Worm (Caenorhabditis elegans): Measurements from ENCODE around the gene nex-3.
A peak's percentile ranks its signal among the peaks of the same experiment; 100 is the strongest.
"Not testable (repeated sequence)": the region's sequence is repeated elsewhere in the genome, so short reads cannot be mapped to it uniquely, and the experiment has no call there.

DNA sequence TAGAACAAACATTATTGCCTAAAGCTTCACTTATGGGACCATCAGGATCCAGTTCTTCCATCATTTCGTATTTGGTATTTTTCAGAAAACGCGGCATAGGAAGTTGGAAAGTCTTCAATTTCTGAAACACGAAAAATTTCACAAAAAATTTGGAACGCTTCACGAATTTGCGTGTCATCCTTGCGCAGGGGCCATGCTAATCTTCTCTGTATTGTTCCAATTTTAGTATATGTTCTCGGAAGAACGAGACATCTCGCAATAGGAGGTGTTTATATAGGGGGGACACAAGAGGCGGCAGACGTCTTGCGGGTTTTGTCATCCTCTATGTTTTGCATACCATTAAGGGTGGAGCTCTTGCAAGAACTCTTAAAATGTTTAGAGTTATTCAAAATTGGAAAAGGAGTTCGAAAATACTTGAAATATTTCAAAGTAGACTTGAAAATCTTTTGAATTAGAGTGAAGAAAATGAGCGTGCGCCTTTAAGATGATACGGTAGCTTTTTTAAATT, 15.1 kb upstream of the nex-3 start:
- TF ChIP-seq attf-3 (GFP tag; conservative IDR thresholded peaks at IDR 0.05) (0 out of 2 replicates have a peak, but pooled peaks have one; percentile 21), tbp1 (GFP tag; optimal IDR thresholded peaks at IDR 0.05) (peak; percentile 79), snpc-4 (GFP tag; optimal IDR thresholded peaks at IDR 0.05) (peak; percentile 66), snpc-4 (tag; optimal IDR thresholded peaks at IDR 0.05) (peak; percentile 85 to 99 (median 92)), nfya-2 (GFP tag; IDR thresholded peaks at IDR 0.05) (0 out of 2 replicates have a peak, but pooled peaks have one; percentile 44), lin-26 (GFP tag; IDR thresholded peaks at IDR 0.05) (peak; percentile 90)
- TF ChIP-seq ztf-3 (GFP tag; optimal IDR thresholded peaks at IDR 0.05); atf-7 (tag; optimal IDR thresholded peaks at IDR 0.05): not testable (repeated sequence)
